Fruit fly (Drosophila melanogaster) whole organism, embryonic: ENCODE data around the gene CG12056.

Source experiments
- Ada2b ChIP-seq: fragments of 200-800 bp; sonication (Bioruptor generic); IDR thresholded peaks from 2 replicates; pipeline ENCODE4 v1.3.6; 2022; ENCODE audit warnings: missing biosample characterization, missing genetic modification characterization
- Adf1 ChIP-seq: fragments of 200-800 bp; sonication (Bioruptor generic); IDR thresholded peaks from 2 replicates; pipeline ENCODE4 v1.3.6; 2022; ENCODE audit warnings: missing biosample characterization, missing genetic modification characterization
- Atf3 ChIP-seq: fragments of 200-800 bp; sonication (Bioruptor generic); optimal IDR thresholded peaks from 3 replicates; lab custom pipeline; 2016; ENCODE audit warnings: missing biosample characterization, missing genetic modification characterization
- Bgb ChIP-seq: fragments of 200-800 bp; sonication (Bioruptor generic); IDR thresholded peaks from 2 replicates; pipeline ENCODE4 v1.3.6; 2022; ENCODE audit warnings: missing biosample characterization, missing genetic modification characterization; ENCODE audit not compliant: partially characterized antibody
- CG10431 ChIP-seq: fragments of 200-800 bp; sonication (Bioruptor generic); optimal IDR thresholded peaks from 3 replicates; lab custom pipeline; 2018; ENCODE audit warnings: missing biosample characterization, mild to moderate bottlenecking, missing genetic modification characterization
- CG12236 ChIP-seq: fragments of 200-800 bp; sonication (Bioruptor generic); optimal IDR thresholded peaks from 2 replicates; lab custom pipeline; 2016; ENCODE audit warnings: missing biosample characterization, missing genetic modification characterization
- CG13287 ChIP-seq: fragments of 200-800 bp; sonication (Bioruptor generic); IDR thresholded peaks from 2 replicates; pipeline ENCODE4 v1.3.6; 2022; ENCODE audit warnings: missing biosample characterization, missing genetic modification characterization; ENCODE audit not compliant: partially characterized antibody
- CG14860 ChIP-seq: fragments of 200-800 bp; sonication (Bioruptor generic); IDR thresholded peaks from 3 replicates; pipeline ENCODE4 v1.3.6; 2022; ENCODE audit warnings: missing biosample characterization, missing genetic modification characterization; ENCODE audit not compliant: partially characterized antibody
- CG16813 ChIP-seq: fragments of 200-800 bp; sonication (Bioruptor generic); IDR thresholded peaks from 3 replicates; pipeline ENCODE4 v1.3.6; 2022; ENCODE audit warnings: missing biosample characterization, missing genetic modification characterization; ENCODE audit not compliant: partially characterized antibody
- CG17385 ChIP-seq: fragments of 200-800 bp; sonication (Bioruptor generic); optimal IDR thresholded peaks from 3 replicates; lab custom pipeline; 2018; ENCODE audit warnings: missing biosample characterization, mild to moderate bottlenecking, missing genetic modification characterization
- CG17829 ChIP-seq: fragments of 200-800 bp; optimal IDR thresholded peaks from 2 replicates; lab custom pipeline; 2019; ENCODE audit warnings: missing biosample characterization, mild to moderate bottlenecking, missing genetic modification characterization, moderate library complexity
- CG1832 ChIP-seq: fragments of 200-800 bp; sonication (Bioruptor generic); optimal IDR thresholded peaks from 2 replicates; lab custom pipeline; 2017; ENCODE audit warnings: missing biosample characterization, mild to moderate bottlenecking, missing genetic modification characterization, inconsistent platforms
- CG30431 ChIP-seq: fragments of 200-800 bp; sonication (Bioruptor generic); optimal IDR thresholded peaks from 2 replicates; lab custom pipeline; 2017; ENCODE audit warnings: missing biosample characterization, missing genetic modification characterization
- CG3995 ChIP-seq: fragments of 200-800 bp; sonication (Bioruptor generic); optimal IDR thresholded peaks from 3 replicates; lab custom pipeline; 2016; ENCODE audit warnings: missing biosample characterization, missing genetic modification characterization
- CG4617 ChIP-seq: fragments of 200-800 bp; sonication (Bioruptor generic); optimal IDR thresholded peaks from 3 replicates; lab custom pipeline; 2016; ENCODE audit warnings: missing biosample characterization, missing genetic modification characterization, borderline replicate concordance
- CG6175 ChIP-seq: fragments of 200-800 bp; sonication (Bioruptor generic); IDR thresholded peaks from 3 replicates; pipeline ENCODE4 v1.3.6; 2022; ENCODE audit warnings: missing biosample characterization, missing genetic modification characterization
- CG7963 ChIP-seq: fragments of 200-800 bp; sonication (Bioruptor generic); IDR thresholded peaks from 3 replicates; pipeline ENCODE4 v1.3.6; 2022; ENCODE audit warnings: missing biosample characterization, missing genetic modification characterization; ENCODE audit not compliant: partially characterized antibody
- CG8089 ChIP-seq: fragments of 200-800 bp; sonication (Bioruptor generic); optimal IDR thresholded peaks from 3 replicates; lab custom pipeline; 2016; ENCODE audit warnings: missing biosample characterization, missing genetic modification characterization
- Doc3 ChIP-seq: fragments of 200-800 bp; sonication (Bioruptor generic); IDR thresholded peaks from 3 replicates; pipeline ENCODE4 v1.3.6; 2022; ENCODE audit warnings: missing biosample characterization, missing genetic modification characterization; ENCODE audit not compliant: partially characterized antibody
- Dp ChIP-seq: fragments of 200-800 bp; sonication (Bioruptor generic); optimal IDR thresholded peaks from 2 replicates; lab custom pipeline; 2018; ENCODE audit warnings: missing biosample characterization, mild to moderate bottlenecking, missing genetic modification characterization, moderate library complexity
- E2f2 ChIP-seq: fragments of 200-800 bp; sonication (Bioruptor generic); IDR thresholded peaks from 2 replicates; pipeline ENCODE4 v1.3.6; 2022; ENCODE audit warnings: missing biosample characterization, missing genetic modification characterization
- Ets97D ChIP-seq: fragments of 200-800 bp; sonication (Bioruptor generic); optimal IDR thresholded peaks from 3 replicates; lab custom pipeline; 2016; ENCODE audit warnings: missing biosample characterization, missing genetic modification characterization
- HLHmδ ChIP-seq: fragments of 200-800 bp; sonication (Bioruptor generic); optimal IDR thresholded peaks from 2 replicates; lab custom pipeline; 2018; ENCODE audit warnings: missing biosample characterization, mild to moderate bottlenecking, missing genetic modification characterization, moderate library complexity
- HmgZ ChIP-seq: fragments of 200-800 bp; sonication (Bioruptor generic); optimal IDR thresholded peaks from 2 replicates; lab custom pipeline; 2018; ENCODE audit warnings: missing biosample characterization, mild to moderate bottlenecking, missing genetic modification characterization
- MBD-R2 ChIP-seq: fragments of 200-800 bp; sonication (Bioruptor generic); IDR thresholded peaks from 2 replicates; pipeline ENCODE4 v1.3.6; 2022; ENCODE audit warnings: missing biosample characterization, missing genetic modification characterization
- MESR4 ChIP-seq: fragments of 200-800 bp; sonication (Bioruptor generic); optimal IDR thresholded peaks from 2 replicates; lab custom pipeline; 2018; ENCODE audit warnings: missing biosample characterization, mild to moderate bottlenecking, missing genetic modification characterization, moderate library complexity
- NK7.1 ChIP-seq: fragments of 200-800 bp; sonication (Bioruptor generic); optimal IDR thresholded peaks from 3 replicates; lab custom pipeline; 2016; ENCODE audit warnings: missing biosample characterization, missing genetic modification characterization
- Scr ChIP-seq: fragments of 200-800 bp; sonication (Bioruptor generic); IDR thresholded peaks from 2 replicates; pipeline ENCODE4 v1.3.6; 2022; ENCODE audit warnings: missing biosample characterization, missing genetic modification characterization; ENCODE audit not compliant: partially characterized antibody
- ac ChIP-seq: fragments of 200-800 bp; sonication (Bioruptor generic); optimal IDR thresholded peaks from 3 replicates; lab custom pipeline; 2017; ENCODE audit warnings: missing biosample characterization, mild to moderate bottlenecking, missing genetic modification characterization
- amos ChIP-seq: fragments of 200-800 bp; sonication (Bioruptor generic); IDR thresholded peaks from 2 replicates; pipeline ENCODE4 v1.3.6; 2022; ENCODE audit warnings: missing biosample characterization, missing genetic modification characterization; ENCODE audit not compliant: partially characterized antibody
- ato ChIP-seq: fragments of 200-800 bp; sonication (Bioruptor generic); IDR thresholded peaks from 2 replicates; pipeline ENCODE4 v1.3.6; 2022; ENCODE audit warnings: missing biosample characterization, missing genetic modification characterization; ENCODE audit not compliant: partially characterized antibody
- crc ChIP-seq: fragments of 200-800 bp; sonication (Bioruptor generic); optimal IDR thresholded peaks from 2 replicates; lab custom pipeline; 2016; ENCODE audit warnings: missing biosample characterization, missing genetic modification characterization
- danr ChIP-seq: fragments of 200-800 bp; sonication (Bioruptor generic); IDR thresholded peaks from 2 replicates; pipeline ENCODE4 v1.3.6; 2022; ENCODE audit warnings: missing biosample characterization, missing genetic modification characterization
- dm ChIP-seq: fragments of 200-800 bp; sonication (Bioruptor generic); optimal IDR thresholded peaks from 3 replicates; lab custom pipeline; 2016; ENCODE audit warnings: missing biosample characterization, missing genetic modification characterization
- gfzf ChIP-seq: fragments of 200-800 bp; sonication (Bioruptor generic); optimal IDR thresholded peaks from 2 replicates; lab custom pipeline; 2016; ENCODE audit warnings: missing biosample characterization, mild to moderate bottlenecking, missing genetic modification characterization, moderate library complexity
- hb ChIP-seq: fragments of 200-800 bp; sonication (Bioruptor generic); IDR thresholded peaks from 3 replicates; pipeline ENCODE4 v1.3.6; 2022; ENCODE audit warnings: missing biosample characterization, missing genetic modification characterization; ENCODE audit not compliant: partially characterized antibody
- inv ChIP-seq: fragments of 200-800 bp; sonication (Bioruptor generic); IDR thresholded peaks from 2 replicates; pipeline ENCODE4 v1.3.6; 2022; ENCODE audit warnings: missing biosample characterization, missing genetic modification characterization; ENCODE audit not compliant: partially characterized antibody
- nerfin-2 ChIP-seq: fragments of 200-800 bp; sonication (Bioruptor generic); IDR thresholded peaks from 2 replicates; pipeline ENCODE4 v1.3.6; 2022; ENCODE audit warnings: missing biosample characterization, missing genetic modification characterization; ENCODE audit not compliant: partially characterized antibody
- pan ChIP-seq, 4 experiments: fragments of >200 bp in 3 of 4; fragments of 200-800 bp in 1 of 4; sonication (Bioruptor generic) in 1 of 4; optimal IDR thresholded peaks in 3 of 4; IDR thresholded peaks in 1 of 4; 2 replicates each; pipeline versions ENCODE4 v1.3.6 to Lab custom; 2017 to 2022; ENCODE audit warnings: missing biosample characterization in 2 of 4, missing genetic modification characterization in 2 of 4, mixed read lengths in 1 of 4
- pfk ChIP-seq: fragments of 200-800 bp; sonication (Bioruptor generic); optimal IDR thresholded peaks from 2 replicates; lab custom pipeline; 2018; ENCODE audit warnings: missing biosample characterization, mild to moderate bottlenecking, missing genetic modification characterization, moderate library complexity
- pzg ChIP-seq: fragments of 200-800 bp; sonication (Bioruptor generic); optimal IDR thresholded peaks from 3 replicates; lab custom pipeline; 2018; ENCODE audit warnings: missing biosample characterization, mild to moderate bottlenecking, missing genetic modification characterization, moderate library complexity
- row ChIP-seq: fragments of 200-800 bp; sonication (Bioruptor generic); IDR thresholded peaks from 3 replicates; pipeline ENCODE4 v1.3.6; 2022; ENCODE audit warnings: missing biosample characterization, missing genetic modification characterization
- stwl ChIP-seq: fragments of 200-800 bp; sonication (Bioruptor generic); optimal IDR thresholded peaks from 3 replicates; lab custom pipeline; 2018; ENCODE audit warnings: missing biosample characterization, mild to moderate bottlenecking, missing genetic modification characterization, moderate library complexity
- tin ChIP-seq: fragments of 200-800 bp; sonication (Bioruptor generic); optimal IDR thresholded peaks from 3 replicates; lab custom pipeline; 2016; ENCODE audit warnings: missing biosample characterization, missing genetic modification characterization
- tna ChIP-seq: fragments of 200-800 bp; sonication (Bioruptor generic); IDR thresholded peaks from 2 replicates; pipeline ENCODE4 v1.3.6; 2022; ENCODE audit warnings: missing biosample characterization, missing genetic modification characterization; ENCODE audit not compliant: partially characterized antibody
- trem ChIP-seq: fragments of 200-800 bp; optimal IDR thresholded peaks from 3 replicates; lab custom pipeline; 2019; ENCODE audit warnings: missing biosample characterization, mild to moderate bottlenecking, missing genetic modification characterization, moderate library complexity
- trh ChIP-seq: fragments of 200-800 bp; sonication (Bioruptor generic); optimal IDR thresholded peaks from 2 replicates; lab custom pipeline; 2016; ENCODE audit warnings: missing biosample characterization, missing genetic modification characterization

Gene CG12056

DNA sequence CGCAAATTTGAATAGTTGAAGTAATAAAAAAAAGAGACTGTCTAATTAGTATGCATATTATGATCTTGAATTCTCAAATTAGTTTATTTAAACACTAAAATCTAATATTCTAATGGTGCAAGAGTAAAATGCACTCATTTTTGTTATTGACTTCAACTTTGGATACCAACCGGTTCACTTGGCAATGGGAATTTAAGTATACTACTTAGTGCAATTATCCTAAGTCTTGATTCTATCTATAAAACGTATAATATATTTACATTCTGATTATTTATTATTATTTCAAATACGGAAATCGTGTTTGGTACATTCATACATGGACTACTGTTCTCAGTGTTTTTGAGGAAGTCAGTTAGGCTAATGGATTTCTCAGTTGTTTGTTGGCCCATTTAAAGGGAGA, 34.4 kb downstream of the CG12056 start, which contains the start of gene Gr8a:
Gene Gr8a, plus strand, starts transcription at position 301 of the 400 bp plus-strand sequence.
- no peak for TF ChIP-seq danr (GFP tag; lab: Robert Waterston, UW)
- TF ChIP-seq Adf1: no peak
- no peak for TF ChIP-seq CG6175

DNA sequence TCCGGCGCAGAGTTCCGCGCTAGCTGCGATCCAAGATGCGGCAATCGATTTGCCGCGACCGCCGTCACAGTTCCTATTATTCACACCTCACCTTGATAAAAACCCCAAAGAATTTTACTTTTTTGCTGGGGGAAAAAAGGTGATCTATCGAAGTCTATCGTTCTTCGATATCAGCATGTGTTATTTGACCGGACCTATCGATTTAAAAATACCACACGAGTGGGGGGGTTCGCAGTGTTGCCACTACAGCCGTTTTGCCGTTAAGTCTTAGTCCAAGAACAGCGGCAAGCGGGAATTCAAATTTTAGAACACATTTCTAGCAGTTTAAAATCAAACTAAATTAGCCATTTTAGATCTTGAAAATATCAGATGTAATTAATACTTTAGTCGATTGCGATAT, 39.7 kb downstream of the CG12056 start, which contains the start of gene CG12121:
Gene CG12121, minus strand, starts transcription at position 180 of the 400 bp plus-strand sequence.
- no peak for TF ChIP-seq pan (optimal IDR thresholded peaks at IDR 0.05; lab: Kevin White, UChicago)
- no peak for TF ChIP-seq pan (GFP tag; optimal IDR thresholded peaks at IDR 0.05 in 1 of 2, IDR thresholded peaks at IDR 0.05 in 1 of 2)
- TF ChIP-seq Bgb (GFP tag; lab: Robert Waterston, UW): peak; percentile 80
- no peak for TF ChIP-seq CG10431
- no peak for TF ChIP-seq HLHmδ (GFP tag; lab: Kevin White, UChicago)
- TF ChIP-seq CG12236: no peak
- no peak for TF ChIP-seq crc (GFP tag; lab: Kevin White, UChicago)
- peak; percentile 18 for TF ChIP-seq CG17829 (tag; lab: Kevin White, UChicago)
- peak; percentile 11 for TF ChIP-seq dm
- TF ChIP-seq Ada2b: no peak
- TF ChIP-seq stwl: peak; percentile 53
- TF ChIP-seq CG13287 (GFP tag; lab: Robert Waterston, UW): peak; percentile 82
- TF ChIP-seq row (GFP tag; lab: Robert Waterston, UW): 0 out of 3 replicates have a peak, but pooled peaks have one; percentile 21
- TF ChIP-seq CG30431 (GFP tag; lab: Kevin White, UChicago): no peak
- peak; percentile 20 for TF ChIP-seq CG3995 (GFP tag; lab: Kevin White, UChicago)
- no peak for TF ChIP-seq CG1832 (GFP tag; lab: Kevin White, UChicago)
- no peak for TF ChIP-seq ac (GFP tag; lab: Kevin White, UChicago)
- no peak for TF ChIP-seq tin (GFP tag; lab: Kevin White, UChicago)
- TF ChIP-seq Ets97D (GFP tag; lab: Kevin White, UChicago): peak; percentile 49
- peak; percentile 31 for TF ChIP-seq trem
- peak; percentile 46; the same call in 1 of the 2 replicates for TF ChIP-seq inv (GFP tag; lab: Robert Waterston, UW)
- peak; percentile 6 for TF ChIP-seq HmgZ (tag; lab: Kevin White, UChicago)
- TF ChIP-seq nerfin-2: peak; percentile 72
- peak; percentile 75; the same call in 2 of the 3 replicates for TF ChIP-seq hb (GFP tag; lab: Robert Waterston, UW)
- TF ChIP-seq pzg (GFP tag; lab: Kevin White, UChicago): peak; percentile 84
- TF ChIP-seq CG4617 (GFP tag; lab: Kevin White, UChicago): peak; percentile 34
- peak; percentile 56; the same call in 2 of the 3 replicates for TF ChIP-seq CG14860
- TF ChIP-seq trh (GFP tag; lab: Kevin White, UChicago): no peak
- no peak for TF ChIP-seq NK7.1 (GFP tag; lab: Kevin White, UChicago)
- peak; percentile 57 for TF ChIP-seq gfzf
- TF ChIP-seq Atf3 (GFP tag; lab: Kevin White, UChicago): no peak
- TF ChIP-seq ato: peak; percentile 73
- peak; percentile 59 for TF ChIP-seq MBD-R2 (GFP tag; lab: Robert Waterston, UW)
- peak; percentile 77 for TF ChIP-seq MESR4 (GFP tag; lab: Kevin White, UChicago)
- peak; percentile 79 for TF ChIP-seq tna
- TF ChIP-seq E2f2 (GFP tag; lab: Robert Waterston, UW): peak; percentile 89
- peak; percentile 72 for TF ChIP-seq CG7963
- TF ChIP-seq Dp: peak; percentile 81
- peak; percentile 65 for TF ChIP-seq Scr (GFP tag; lab: Robert Waterston, UW)
- peak; percentile 59 for TF ChIP-seq CG16813 (GFP tag; lab: Robert Waterston, UW)
- TF ChIP-seq pfk (GFP tag; lab: Kevin White, UChicago): no peak
- TF ChIP-seq CG17385: no peak
- peak; percentile 75; the same call in 1 of the 2 replicates for TF ChIP-seq amos (GFP tag; lab: Robert Waterston, UW)
- peak; percentile 58 for TF ChIP-seq Doc3 (GFP tag; lab: Robert Waterston, UW)
- no peak for TF ChIP-seq CG8089
